Fruit fly (Drosophila melanogaster): ENCODE measurements around the gene bel.

The bel gene

dm6 chr3R:8652731-8653130, 7.8 kb downstream of the bel start, which contains the start of the genes Sys1 and Dhod (continued):
- TF ChIP-seq TFAM (GFP tag; optimal IDR thresholded peaks at IDR 0.05) (no peak), Trl (optimal IDR thresholded peaks at IDR 0.05) (no peak), Trl (GFP tag; optimal IDR thresholded peaks at IDR 0.05) (peak; percentile 70), Max (GFP tag; optimal IDR thresholded peaks at IDR 0.05) (peak; percentile 69), pzg (GFP tag; optimal IDR thresholded peaks at IDR 0.05) (peak; percentile 54), fd3F (GFP tag; optimal IDR thresholded peaks at IDR 0.05) (peak; percentile 38), tll (GFP tag; optimal IDR thresholded peaks at IDR 0.05) (peak in 1 of 2 experiments; percentile 25), amos (GFP tag; IDR thresholded peaks at IDR 0.05; ENCODE audit: partially characterized antibody) (peak; percentile 78), CG8290 (GFP tag; optimal IDR thresholded peaks at IDR 0.05) (peak; percentile 51), CG8290 (tag; optimal IDR thresholded peaks at IDR 0.05) (peak; percentile 13 to 58), CG4360 (GFP tag; IDR thresholded peaks at IDR 0.05) (no peak), MBD-R2 (GFP tag; IDR thresholded peaks at IDR 0.05) (peak; percentile 85), CG17912 (GFP tag; optimal IDR thresholded peaks at IDR 0.05) (no peak), crp (GFP tag; optimal IDR thresholded peaks at IDR 0.05) (no peak), crc (GFP tag; optimal IDR thresholded peaks at IDR 0.05) (peak; percentile 2), jing (GFP tag; optimal IDR thresholded peaks at IDR 0.05) (no peak), CG2875 (GFP tag; optimal IDR thresholded peaks at IDR 0.05) (no peak), chinmo (GFP tag; IDR thresholded peaks at IDR 0.05; ENCODE audit: partially characterized antibody) (peak; percentile 65; the same call in 1 of the 4 replicates), CG13296 (GFP tag; optimal IDR thresholded peaks at IDR 0.05) (peak; percentile 56), Nf-YB (GFP tag; optimal IDR thresholded peaks at IDR 0.05) (no peak), CG31224 (GFP tag; IDR thresholded peaks at IDR 0.05) (peak; percentile 54; the same call in 1 of the 2 replicates), CG10979 (tag; optimal IDR thresholded peaks at IDR 0.05) (peak; percentile 61), dmrt11E (tag; optimal IDR thresholded peaks at IDR 0.05) (peak; percentile 51), dmrt99B (tag; optimal IDR thresholded peaks at IDR 0.05) (peak; percentile 28), odd (GFP tag; optimal IDR thresholded peaks at IDR 0.05) (peak; percentile 27), Sox100B (GFP tag; optimal IDR thresholded peaks at IDR 0.05) (peak; percentile 4), CG8765 (GFP tag; IDR thresholded peaks at IDR 0.05) (peak; percentile 49; the same call in 1 of the 2 replicates), Xbp1 (GFP tag; optimal IDR thresholded peaks at IDR 0.05) (peak; percentile 76), Hand (GFP tag; optimal IDR thresholded peaks at IDR 0.05) (no peak), Fer1 (GFP tag; optimal IDR thresholded peaks at IDR 0.05) (peak; percentile 65), wor (GFP tag; IDR thresholded peaks at IDR 0.05) (peak; percentile 27; the same call in 1 of the 2 replicates), Adf1 (GFP tag; IDR thresholded peaks at IDR 0.05) (peak; percentile 40; the same call in 1 of the 2 replicates), HLH4C (GFP tag; IDR thresholded peaks at IDR 0.05; ENCODE audit: partially characterized antibody) (peak; percentile 83), org-1 (GFP tag; optimal IDR thresholded peaks at IDR 0.05) (no peak), CG18764 (GFP tag; optimal IDR thresholded peaks at IDR 0.05) (peak; percentile 33), CG33213 (GFP tag; optimal IDR thresholded peaks at IDR 0.05) (peak; percentile 48), CG4820 (GFP tag; optimal IDR thresholded peaks at IDR 0.05) (no peak), CG2129 (GFP tag; IDR thresholded peaks at IDR 0.05; ENCODE audit: partially characterized antibody) (peak; percentile 86), corto (GFP tag; optimal IDR thresholded peaks at IDR 0.05) (peak; percentile 60), CG17802 (tag; optimal IDR thresholded peaks at IDR 0.05) (no peak), CG2889 (GFP tag; IDR thresholded peaks at IDR 0.05) (peak; percentile 44; the same call in 2 of the 3 replicates), CG17829 (tag; optimal IDR thresholded peaks at IDR 0.05) (peak; percentile 60), peb (GFP tag; IDR thresholded peaks at IDR 0.05) (peak; percentile 38), CG1792 (GFP tag; optimal IDR thresholded peaks at IDR 0.05) (peak; percentile 33), trh (GFP tag; optimal IDR thresholded peaks at IDR 0.05) (no peak), CG30020 (tag; optimal IDR thresholded peaks at IDR 0.05) (peak; percentile 45), CG1647 (GFP tag; optimal IDR thresholded peaks at IDR 0.05) (peak; percentile 35), CG2202 (tag; optimal IDR thresholded peaks at IDR 0.05) (no peak), yki (optimal IDR thresholded peaks at IDR 0.05) (no peak), D19B (GFP tag; optimal IDR thresholded peaks at IDR 0.05) (no peak)
